Worm (Caenorhabditis elegans) whole organism, young adult: Measurements from ENCODE around the gene F14F7.5.
A peak's percentile ranks its signal among the peaks of the same experiment; 100 is the strongest.

Experiments used
- B0035.1 ChIP-seq: sonication (generic microtip); optimal IDR thresholded peaks from 2 replicates; lab custom pipeline; 2016; ENCODE audit warnings: missing genetic modification characterization, mild to moderate bottlenecking, missing compliant biosample characterization, missing genotype, missing genetic modification reagents
- B0261.1 ChIP-seq: sonication (generic microtip); optimal IDR thresholded peaks from 2 replicates; lab custom pipeline; 2016; ENCODE audit warnings: mild to moderate bottlenecking, missing genetic modification characterization, moderate library complexity, missing compliant biosample characterization
- B0336.3 ChIP-seq: fragments of 200-800 bp; sonication (Bioruptor generic); IDR thresholded peaks from 2 replicates; pipeline ENCODE4 v1.3.6; 2022; ENCODE audit warnings: missing genetic modification characterization, missing compliant biosample characterization
- C17E4.6 ChIP-seq: fragments of 200-800 bp; sonication (Bioruptor generic); IDR thresholded peaks from 2 replicates; pipeline ENCODE4 v1.3.6; 2022; ENCODE audit warnings: missing genetic modification reagents, missing genetic modification characterization, missing compliant biosample characterization
- F22D6.2 ChIP-seq: sonication (generic microtip); optimal IDR thresholded peaks from 2 replicates; lab custom pipeline; 2016; ENCODE audit warnings: mild to moderate bottlenecking, missing genetic modification characterization, missing compliant biosample characterization
- F52B5.7 ChIP-seq: sonication (generic microtip); optimal IDR thresholded peaks from 2 replicates; lab custom pipeline; 2016; ENCODE audit warnings: mild to moderate bottlenecking, missing genetic modification characterization, missing compliant biosample characterization
- F57A8.1 ChIP-seq: fragments of 200-800 bp; sonication (Bioruptor generic); optimal IDR thresholded peaks from 2 replicates; lab custom pipeline; 2018; ENCODE audit warnings: mild to moderate bottlenecking, missing genetic modification characterization, moderate library complexity, missing compliant biosample characterization
- K11D2.4 ChIP-seq: fragments of 200-800 bp; sonication (Bioruptor generic); IDR thresholded peaks from 2 replicates; pipeline ENCODE4 v1.3.6; 2022; ENCODE audit warnings: missing genetic modification reagents, missing genetic modification characterization, missing compliant biosample characterization
- Y53G8AR.9 ChIP-seq: fragments of 200-800 bp; sonication (Bioruptor generic); conservative IDR thresholded peaks from 2 replicates; pipeline ENCODE4 v1.3.6; 2022; ENCODE audit warnings: missing genetic modification reagents, missing genetic modification characterization, missing compliant biosample characterization
- Y67H2A.10 ChIP-seq: fragments of 200-800 bp; sonication (Bioruptor generic); conservative IDR thresholded peaks from 2 replicates; pipeline ENCODE4 v1.3.6; 2022; ENCODE audit warnings: missing genetic modification reagents, missing genetic modification characterization, missing compliant biosample characterization
- aptf-3 ChIP-seq: fragments of 200-800 bp; sonication (Bioruptor generic); IDR thresholded peaks from 2 replicates; pipeline ENCODE4 v1.3.6; 2022; ENCODE audit warnings: missing genetic modification characterization, missing compliant biosample characterization
- athp-1 ChIP-seq: sonication (generic microtip); optimal IDR thresholded peaks from 2 replicates; lab custom pipeline; 2017; ENCODE audit warnings: mild to moderate bottlenecking, missing genetic modification characterization, missing compliant biosample characterization
- attf-5 ChIP-seq: fragments of 200-800 bp; sonication (Bioruptor generic); optimal IDR thresholded peaks from 2 replicates; lab custom pipeline; 2018; ENCODE audit warnings: mild to moderate bottlenecking, missing genetic modification characterization, missing compliant biosample characterization
- attf-6 ChIP-seq: fragments of 200-800 bp; sonication (Bioruptor generic); IDR thresholded peaks from 2 replicates; pipeline ENCODE4 v1.3.6; 2022; ENCODE audit warnings: missing genetic modification reagents, missing genetic modification characterization, missing compliant biosample characterization
- bed-2 ChIP-seq: fragments of 200-800 bp; sonication (Bioruptor generic); IDR thresholded peaks from 2 replicates; pipeline ENCODE4 v1.3.6; 2022; ENCODE audit warnings: missing genetic modification reagents, missing genetic modification characterization, missing compliant biosample characterization
- cebp-1 ChIP-seq, 2 experiments: fragments of 200-800 bp in 1 of 2; sonication (Bioruptor generic) in 1 of 2; sonication (generic microtip) in 1 of 2; IDR thresholded peaks in 1 of 2; optimal IDR thresholded peaks in 1 of 2; 2 replicates each; pipeline versions ENCODE4 v1.3.6 to Lab custom; 2017 to 2022; ENCODE audit warnings: missing compliant biosample characterization in 2 of 2, missing genetic modification characterization in 2 of 2, mild to moderate bottlenecking in 1 of 2, missing genetic modification reagents in 1 of 2, moderate library complexity in 1 of 2
- cebp-2 ChIP-seq: fragments of 200-800 bp; sonication (Bioruptor generic); IDR thresholded peaks from 2 replicates; pipeline ENCODE4 v1.3.6; 2022; ENCODE audit warnings: missing genetic modification characterization, missing compliant biosample characterization
- chd-7 ChIP-seq: sonication (generic microtip); optimal IDR thresholded peaks from 2 replicates; lab custom pipeline; 2016; ENCODE audit warnings: mild to moderate bottlenecking, missing genetic modification characterization, moderate library complexity, missing compliant biosample characterization
- egl-18 ChIP-seq: fragments of 200-800 bp; sonication (Bioruptor generic); IDR thresholded peaks from 2 replicates; pipeline ENCODE4 v1.3.6; 2022; ENCODE audit warnings: missing genetic modification reagents, missing genetic modification characterization, missing compliant biosample characterization
- ekl-4 ChIP-seq: fragments of 200-800 bp; sonication (Bioruptor generic); IDR thresholded peaks from 2 replicates; pipeline ENCODE4 v1.3.6; 2022; ENCODE audit warnings: missing genetic modification reagents, missing genetic modification characterization, missing compliant biosample characterization
- ets-4 ChIP-seq: fragments of 200-800 bp; sonication (Bioruptor generic); optimal IDR thresholded peaks from 2 replicates; lab custom pipeline; 2018; ENCODE audit warnings: mild to moderate bottlenecking, missing genetic modification characterization, missing compliant biosample characterization
- fkh-3 ChIP-seq: sonication (generic microtip); optimal IDR thresholded peaks from 2 replicates; lab custom pipeline; 2016; ENCODE audit warnings: mild to moderate bottlenecking, missing genetic modification characterization, missing compliant biosample characterization
- gei-17 ChIP-seq: fragments of 200-800 bp; sonication (Bioruptor generic); optimal IDR thresholded peaks from 2 replicates; lab custom pipeline; 2018; ENCODE audit warnings: mild to moderate bottlenecking, missing genetic modification characterization, missing compliant biosample characterization
- hmg-1.2 ChIP-seq: fragments of 200-800 bp; sonication (Bioruptor generic); IDR thresholded peaks from 2 replicates; pipeline ENCODE4 v1.3.6; 2022; ENCODE audit warnings: missing genetic modification reagents, missing genetic modification characterization, missing compliant biosample characterization
- hmg-20 ChIP-seq: fragments of 200-800 bp; sonication (Bioruptor generic); IDR thresholded peaks from 2 replicates; pipeline ENCODE4 v1.3.6; 2022; ENCODE audit warnings: missing genetic modification reagents, missing genetic modification characterization, missing compliant biosample characterization
- lag-1 ChIP-seq: fragments of 200-800 bp; sonication (Bioruptor generic); IDR thresholded peaks from 2 replicates; pipeline ENCODE4 v1.3.6; 2022; ENCODE audit warnings: missing genetic modification reagents, missing genetic modification characterization, missing compliant biosample characterization
- let-607 ChIP-seq, 2 experiments: fragments of 200-800 bp in 1 of 2; sonication (Bioruptor generic) in 1 of 2; sonication (generic microtip) in 1 of 2; optimal IDR thresholded peaks; 2 replicates each; lab custom pipeline; 2016 to 2018; ENCODE audit warnings: mild to moderate bottlenecking in 2 of 2, missing compliant biosample characterization in 2 of 2, missing genetic modification characterization in 2 of 2, moderate library complexity in 2 of 2, missing genotype in 1 of 2
- lin-54 ChIP-seq: fragments of 200-800 bp; sonication (Bioruptor generic); optimal IDR thresholded peaks from 2 replicates; lab custom pipeline; 2018; ENCODE audit warnings: mild to moderate bottlenecking, missing genetic modification characterization, missing compliant biosample characterization
- lsy-27 ChIP-seq: sonication (generic microtip); optimal IDR thresholded peaks from 2 replicates; lab custom pipeline; 2017; ENCODE audit warnings: missing genetic modification characterization, mild to moderate bottlenecking, missing compliant biosample characterization, antibody characterized with exemption, missing genotype, borderline replicate concordance; ENCODE audit not compliant: insufficient read depth
- madf-6 ChIP-seq: fragments of 200-800 bp; sonication (Bioruptor generic); IDR thresholded peaks from 2 replicates; pipeline ENCODE4 v1.3.6; 2022; ENCODE audit warnings: missing genetic modification reagents, missing genetic modification characterization, missing compliant biosample characterization
- nfya-2 ChIP-seq: fragments of 200-800 bp; sonication (Bioruptor generic); IDR thresholded peaks from 2 replicates; pipeline ENCODE4 v1.3.6; 2022; ENCODE audit warnings: missing genetic modification reagents, missing genetic modification characterization, missing compliant biosample characterization
- nhr-120 ChIP-seq: fragments of 200-800 bp; sonication (Bioruptor generic); IDR thresholded peaks from 2 replicates; pipeline ENCODE4 v1.3.6; 2022; ENCODE audit warnings: missing genetic modification characterization, missing compliant biosample characterization
- nhr-80 ChIP-seq: sonication (generic microtip); optimal IDR thresholded peaks from 2 replicates; lab custom pipeline; 2016; ENCODE audit warnings: missing genetic modification characterization, missing compliant biosample characterization
- pha-4 ChIP-seq: fragments of 150-350 bp; sonication (generic microtip); optimal IDR thresholded peaks from 2 replicates; lab custom pipeline; 2014; ENCODE audit warnings: missing biosample characterization, missing genetic modification reagents, missing genetic modification characterization
- rec-8 ChIP-seq, 2 experiments: sonication (generic microtip); optimal IDR thresholded peaks; 2 replicates each; lab custom pipeline; 2016; ENCODE audit warnings: mild to moderate bottlenecking in 2 of 2, missing genetic modification characterization in 2 of 2, missing genetic modification reagents in 2 of 2, missing genotype in 2 of 2, missing biosample characterization in 1 of 2, missing compliant biosample characterization in 1 of 2, moderate library complexity in 1 of 2
- snpc-1.3 ChIP-seq: sonication (generic microtip); optimal IDR thresholded peaks from 2 replicates; lab custom pipeline; 2017; ENCODE audit warnings: missing genetic modification characterization, mild to moderate bottlenecking, missing compliant biosample characterization, antibody characterized with exemption, moderate library complexity, missing genotype, missing genetic modification reagents; ENCODE audit not compliant: insufficient read depth
- snpc-4 ChIP-seq, 5 experiments: fragments of 150-350 bp in 1 of 5; sonication (generic microtip) in 4 of 5; optimal IDR thresholded peaks; 2 replicates each; lab custom pipeline; 2014 to 2018; ENCODE audit warnings: missing genetic modification characterization in 5 of 5, missing biosample characterization in 3 of 5, antibody characterized with exemption in 2 of 5, mild to moderate bottlenecking in 2 of 5, missing compliant biosample characterization in 2 of 5, missing genotype in 2 of 5, moderate library complexity in 2 of 5, missing genetic modification reagents in 1 of 5
- tbp1 ChIP-seq: fragments of 200-800 bp; sonication (Bioruptor generic); optimal IDR thresholded peaks from 2 replicates; lab custom pipeline; 2018; ENCODE audit warnings: mild to moderate bottlenecking, missing genetic modification characterization, missing compliant biosample characterization
- unc-130 ChIP-seq: sonication (generic microtip); optimal IDR thresholded peaks from 2 replicates; lab custom pipeline; 2016; ENCODE audit warnings: missing genetic modification reagents, missing genetic modification characterization, missing compliant biosample characterization
- zfh-2 ChIP-seq: fragments of 200-800 bp; sonication (Bioruptor generic); conservative IDR thresholded peaks from 2 replicates; pipeline ENCODE4 v1.3.6; 2022; ENCODE audit warnings: missing genetic modification reagents, missing genetic modification characterization, missing compliant biosample characterization
- ztf-18 ChIP-seq: sonication (generic microtip); optimal IDR thresholded peaks from 2 replicates; lab custom pipeline; 2016; ENCODE audit warnings: missing genotype, mild to moderate bottlenecking, missing genetic modification characterization, missing compliant biosample characterization
- ztf-22 ChIP-seq: fragments of 200-800 bp; sonication (Bioruptor generic); optimal IDR thresholded peaks from 2 replicates; lab custom pipeline; 2018; ENCODE audit warnings: mild to moderate bottlenecking, missing genetic modification characterization, moderate library complexity, missing compliant biosample characterization
- ztf-25 ChIP-seq: fragments of 200-800 bp; sonication (Bioruptor generic); IDR thresholded peaks from 2 replicates; pipeline ENCODE4 v1.3.6; 2022; ENCODE audit warnings: missing genetic modification reagents, missing genetic modification characterization, missing compliant biosample characterization

The F14F7.5 gene

ce11 chrIII:13013912-13014311, 17.9 kb upstream of the F14F7.5 start:
- TF ChIP-seq egl-18 (no peak), let-607 (tag; optimal IDR thresholded peaks at IDR 0.05; lab: Kevin White, UChicago) (no peak), ekl-4 (no peak), B0336.3 (GFP tag; lab: Robert Waterston, UW) (no peak), C17E4.6 (GFP tag; lab: Robert Waterston, UW) (no peak), nfya-2 (GFP tag; lab: Robert Waterston, UW) (no peak), gei-17 (GFP tag; lab: Kevin White, UChicago) (no peak), ets-4 (no peak)

- TF ChIP-seq egl-18 (no peak), zfh-2 (GFP tag; lab: Robert Waterston, UW) (no peak), lag-1 (GFP tag; lab: Robert Waterston, UW) (no peak), tbp1 (peak; percentile 92), F52B5.7 (no peak), hmg-1.2 (peak; percentile 62), snpc-1.3 (peak; percentile 25), ztf-22 (GFP tag; lab: Kevin White, UChicago) (no peak), K11D2.4 (GFP tag; lab: Robert Waterston, UW) (0 out of 2 replicates have a peak, but pooled peaks have one; percentile 35), snpc-4 (GFP tag; optimal IDR thresholded peaks at IDR 0.05; lab: Kevin White, UChicago) (peak; percentile 41), snpc-4 (tag; optimal IDR thresholded peaks at IDR 0.05; lab: Kevin White, UChicago) (peak in 2 of 4 experiments; percentile 32 to 48), madf-6 (GFP tag; lab: Robert Waterston, UW) (peak; percentile 31; the same call in 1 of the 2 replicates), aptf-3 (GFP tag; lab: Robert Waterston, UW) (no peak), hmg-20 (GFP tag; lab: Robert Waterston, UW) (no peak), Y53G8AR.9 (GFP tag; lab: Robert Waterston, UW) (0 out of 2 replicates have a peak, but pooled peaks have one; percentile 28), unc-130 (no peak), F22D6.2 (tag; lab: Kevin White, UChicago) (no peak), attf-6 (no peak), ekl-4 (0 out of 2 replicates have a peak, but pooled peaks have one; percentile 24), pha-4 (tag; lab: Kevin White, UChicago) (no peak), Y67H2A.10 (GFP tag; lab: Robert Waterston, UW) (0 out of 2 replicates have a peak, but pooled peaks have one; percentile 26), nhr-120 (GFP tag; lab: Robert Waterston, UW) (no peak), athp-1 (tag; lab: Kevin White, UChicago) (peak; percentile 37), nhr-80 (tag; lab: Kevin White, UChicago) (peak; percentile 15), bed-2 (GFP tag; lab: Robert Waterston, UW) (no peak), lsy-27 (tag; lab: Kevin White, UChicago) (peak; percentile 81), cebp-1 (GFP tag; IDR thresholded peaks at IDR 0.05; lab: Robert Waterston, UW) (no peak), cebp-1 (tag; optimal IDR thresholded peaks at IDR 0.05; lab: Kevin White, UChicago) (peak; percentile 66), attf-5 (peak; percentile 25), lin-54 (peak; percentile 27), B0035.1 (tag; lab: Kevin White, UChicago) (no peak), ztf-18 (tag; lab: Kevin White, UChicago) (peak; percentile 60), B0261.1 (tag; lab: Kevin White, UChicago) (peak; percentile 84), ztf-25 (GFP tag; lab: Robert Waterston, UW) (0 out of 2 replicates have a peak, but pooled peaks have one; percentile 54), let-607 (tag; optimal IDR thresholded peaks at IDR 0.05; lab: Kevin White, UChicago) (peak in 1 of 2 experiments; percentile 48), rec-8 (tag; optimal IDR thresholded peaks at IDR 0.05; lab: Kevin White, UChicago) (peak; percentile 12 to 37), B0336.3 (GFP tag; lab: Robert Waterston, UW) (0 out of 2 replicates have a peak, but pooled peaks have one; percentile 34), fkh-3 (tag; lab: Kevin White, UChicago) (no peak), F57A8.1 (GFP tag; lab: Kevin White, UChicago) (no peak), cebp-2 (GFP tag; lab: Robert Waterston, UW) (no peak), chd-7 (tag; lab: Kevin White, UChicago) (peak; percentile 18)
These were observed 16.0 kb upstream of the F14F7.5 start for ce11 chrIII:13015754-13016317.
